Fruit fly (Drosophila melanogaster) whole organism, embryonic: ENCODE results near the gene eIF2Bepsilon.

Experiments used
- Asciz ChIP-seq: fragments of 200-800 bp; sonication (Bioruptor generic); optimal IDR thresholded peaks from 2 replicates; lab custom pipeline; 2017; ENCODE audit warnings: missing biosample characterization, mild to moderate bottlenecking, missing genetic modification characterization, missing genetic modification reagents
- Atf-2 ChIP-seq: fragments of 200-800 bp; sonication (Bioruptor generic); optimal IDR thresholded peaks from 2 replicates; lab custom pipeline; 2016; ENCODE audit warnings: missing biosample characterization, missing genetic modification characterization
- CG1233 ChIP-seq: fragments of 200-800 bp; sonication (Bioruptor generic); optimal IDR thresholded peaks from 4 replicates; lab custom pipeline; 2018; ENCODE audit warnings: missing biosample characterization, mild to moderate bottlenecking, missing genetic modification characterization
- CG12942 ChIP-seq: fragments of 200-800 bp; sonication (Bioruptor generic); optimal IDR thresholded peaks from 3 replicates; lab custom pipeline; 2016; ENCODE audit warnings: missing biosample characterization, missing genetic modification characterization
- CG14965 ChIP-seq: fragments of 200-800 bp; sonication (Bioruptor generic); optimal IDR thresholded peaks from 2 replicates; lab custom pipeline; 2016; ENCODE audit warnings: missing biosample characterization, missing genetic modification characterization, borderline replicate concordance
- CG17802 ChIP-seq: fragments of 200-800 bp; sonication (Bioruptor generic); optimal IDR thresholded peaks from 2 replicates; lab custom pipeline; 2018; ENCODE audit warnings: missing biosample characterization, mild to moderate bottlenecking, missing genetic modification characterization, moderate library complexity
- CG17912 ChIP-seq: fragments of 200-800 bp; sonication (Bioruptor generic); optimal IDR thresholded peaks from 2 replicates; lab custom pipeline; 2018; ENCODE audit warnings: missing biosample characterization, mild to moderate bottlenecking, missing genetic modification characterization
- CG18011 ChIP-seq: fragments of 200-800 bp; sonication (Bioruptor generic); optimal IDR thresholded peaks from 2 replicates; lab custom pipeline; 2017; ENCODE audit warnings: missing biosample characterization, missing genetic modification characterization, mild to moderate bottlenecking, moderate library complexity, missing genotype
- CG1832 ChIP-seq: fragments of 200-800 bp; sonication (Bioruptor generic); optimal IDR thresholded peaks from 2 replicates; lab custom pipeline; 2017; ENCODE audit warnings: missing biosample characterization, mild to moderate bottlenecking, missing genetic modification characterization, inconsistent platforms
- CG18764 ChIP-seq: fragments of 200-800 bp; sonication (Bioruptor generic); optimal IDR thresholded peaks from 3 replicates; lab custom pipeline; 2016; ENCODE audit warnings: missing biosample characterization, missing genetic modification characterization
- CG32767 ChIP-seq: fragments of 200-800 bp; sonication (Bioruptor generic); IDR thresholded peaks from 2 replicates; pipeline ENCODE4 v1.3.6; 2022; ENCODE audit warnings: missing biosample characterization, missing genetic modification characterization
- CG32772 ChIP-seq: fragments of 200-800 bp; sonication (Bioruptor generic); IDR thresholded peaks from 2 replicates; pipeline ENCODE4 v1.3.6; 2022; ENCODE audit warnings: missing biosample characterization, missing genetic modification characterization
- CG4360 ChIP-seq: fragments of 200-800 bp; sonication (Bioruptor generic); IDR thresholded peaks from 2 replicates; pipeline ENCODE4 v1.3.6; 2022; ENCODE audit warnings: missing biosample characterization, missing genetic modification characterization
- CG4854 ChIP-seq: fragments of 200-800 bp; sonication (Bioruptor generic); optimal IDR thresholded peaks from 2 replicates; lab custom pipeline; 2016; ENCODE audit warnings: missing biosample characterization, missing genetic modification characterization, inconsistent platforms
- CG7357 ChIP-seq: fragments of 200-800 bp; sonication (Bioruptor generic); IDR thresholded peaks from 3 replicates; pipeline ENCODE4 v1.3.6; 2022; ENCODE audit warnings: missing biosample characterization, missing genetic modification characterization
- CG7987 ChIP-seq: fragments of 200-800 bp; sonication (Bioruptor generic); optimal IDR thresholded peaks from 2 replicates; lab custom pipeline; 2018; ENCODE audit warnings: missing biosample characterization, mild to moderate bottlenecking, missing genetic modification characterization, moderate library complexity
- CG8765 ChIP-seq: fragments of 200-800 bp; sonication (Bioruptor generic); IDR thresholded peaks from 2 replicates; pipeline ENCODE4 v1.3.6; 2022; ENCODE audit warnings: missing biosample characterization, missing genetic modification characterization
- D ChIP-seq, 2 experiments: fragments of 200-800 bp in 1 of 2; fragments of >200 bp in 1 of 2; sonication (Bioruptor generic) in 1 of 2; optimal IDR thresholded peaks; 2 replicates in 1 of 2; 3 replicates in 1 of 2; lab custom pipeline; 2017; ENCODE audit warnings: mild to moderate bottlenecking in 1 of 2, missing biosample characterization in 1 of 2, missing genetic modification characterization in 1 of 2, missing genetic modification reagents in 1 of 2
- D19A ChIP-seq: fragments of 200-800 bp; optimal IDR thresholded peaks from 3 replicates; lab custom pipeline; 2019; ENCODE audit warnings: missing biosample characterization, mild to moderate bottlenecking, missing genetic modification characterization, moderate library complexity
- Dbx ChIP-seq: fragments of 200-800 bp; sonication (Bioruptor generic); IDR thresholded peaks from 3 replicates; pipeline ENCODE4 v1.3.6; 2022; ENCODE audit warnings: missing biosample characterization, missing genetic modification characterization
- Deaf1 ChIP-seq: fragments of 200-800 bp; optimal IDR thresholded peaks from 3 replicates; lab custom pipeline; 2019; ENCODE audit warnings: missing biosample characterization, mild to moderate bottlenecking, missing genetic modification characterization, moderate library complexity
- Dll ChIP-seq: fragments of 200-800 bp; sonication (Bioruptor generic); IDR thresholded peaks from 4 replicates; pipeline ENCODE4 v1.3.6; 2022; ENCODE audit warnings: missing biosample characterization, missing genetic modification characterization; ENCODE audit not compliant: partially characterized antibody
- Dp ChIP-seq: fragments of 200-800 bp; sonication (Bioruptor generic); optimal IDR thresholded peaks from 2 replicates; lab custom pipeline; 2018; ENCODE audit warnings: missing biosample characterization, mild to moderate bottlenecking, missing genetic modification characterization, moderate library complexity
- Ets65A ChIP-seq: fragments of 200-800 bp; sonication (Bioruptor generic); peaks from one replicate; lab custom pipeline; 2016; ENCODE audit warnings: missing biosample characterization, missing genetic modification characterization
- Ets97D ChIP-seq: fragments of 200-800 bp; sonication (Bioruptor generic); optimal IDR thresholded peaks from 3 replicates; lab custom pipeline; 2016; ENCODE audit warnings: missing biosample characterization, missing genetic modification characterization
- Hand ChIP-seq: fragments of 200-800 bp; sonication (Bioruptor generic); optimal IDR thresholded peaks from 2 replicates; lab custom pipeline; 2017; ENCODE audit warnings: mild to moderate bottlenecking, missing biosample characterization, missing genetic modification reagents, missing genetic modification characterization
- Hr78 ChIP-seq, 2 experiments: fragments of 200-800 bp in 1 of 2; fragments of >200 bp in 1 of 2; sonication (Bioruptor generic) in 1 of 2; optimal IDR thresholded peaks; 2 replicates each; lab custom pipeline; 2017 to 2019; ENCODE audit warnings: missing biosample characterization in 2 of 2, missing genetic modification characterization in 2 of 2, mild to moderate bottlenecking in 1 of 2, moderate library complexity in 1 of 2
- Jarid2 ChIP-seq: fragments of 200-800 bp; sonication (Bioruptor generic); optimal IDR thresholded peaks from 3 replicates; lab custom pipeline; 2017; ENCODE audit warnings: mild to moderate bottlenecking, missing biosample characterization, missing genetic modification reagents, missing genetic modification characterization
- Lhr ChIP-seq: fragments of 200-800 bp; sonication (Bioruptor generic); optimal IDR thresholded peaks from 3 replicates; lab custom pipeline; 2017; ENCODE audit warnings: mild to moderate bottlenecking, missing biosample characterization, missing genetic modification reagents, missing genetic modification characterization
- Max ChIP-seq: fragments of 200-800 bp; sonication (Bioruptor generic); optimal IDR thresholded peaks from 2 replicates; lab custom pipeline; 2016; ENCODE audit warnings: missing biosample characterization, mild to moderate bottlenecking, missing genetic modification characterization
- Mrtf ChIP-seq: fragments of 200-800 bp; sonication (Bioruptor generic); IDR thresholded peaks from 3 replicates; pipeline ENCODE4 v1.3.6; 2022; ENCODE audit warnings: missing biosample characterization, missing genetic modification characterization
- Nf-YB ChIP-seq: fragments of 200-800 bp; sonication (Bioruptor generic); optimal IDR thresholded peaks from 3 replicates; lab custom pipeline; 2019; ENCODE audit warnings: missing biosample characterization, mild to moderate bottlenecking, missing genetic modification characterization, moderate library complexity
- Stat92E ChIP-seq, 3 experiments: fragments of >200 bp in 2 of 3; fragments of 200-800 bp in 1 of 3; sonication (Bioruptor generic) in 1 of 3; optimal IDR thresholded peaks; 2 replicates each; lab custom pipeline; 2017 to 2019; ENCODE audit warnings: missing biosample characterization in 3 of 3, missing genetic modification characterization in 3 of 3, mild to moderate bottlenecking in 1 of 3, moderate library complexity in 1 of 3
- Xbp1 ChIP-seq: fragments of 200-800 bp; sonication (Bioruptor generic); optimal IDR thresholded peaks from 3 replicates; lab custom pipeline; 2016; ENCODE audit warnings: missing biosample characterization, mild to moderate bottlenecking, missing genetic modification characterization
- amos ChIP-seq: fragments of 200-800 bp; sonication (Bioruptor generic); IDR thresholded peaks from 2 replicates; pipeline ENCODE4 v1.3.6; 2022; ENCODE audit warnings: missing biosample characterization, missing genetic modification characterization; ENCODE audit not compliant: partially characterized antibody
- bsh ChIP-seq, 2 experiments: fragments of 200-800 bp; sonication (Bioruptor generic); optimal IDR thresholded peaks; 2 replicates each; lab custom pipeline; 2017 to 2018; ENCODE audit warnings: mild to moderate bottlenecking in 2 of 2, missing biosample characterization in 2 of 2, missing genetic modification characterization in 2 of 2, moderate library complexity in 1 of 2
- corto ChIP-seq: fragments of 200-800 bp; sonication (Bioruptor generic); optimal IDR thresholded peaks from 2 replicates; lab custom pipeline; 2016; ENCODE audit warnings: missing biosample characterization, mild to moderate bottlenecking, missing genetic modification characterization, moderate library complexity
- dan ChIP-seq: fragments of 200-800 bp; sonication (Bioruptor generic); IDR thresholded peaks from 2 replicates; pipeline ENCODE4 v1.3.6; 2022; ENCODE audit warnings: missing biosample characterization, missing genetic modification characterization
- dmrt99B ChIP-seq: fragments of 200-800 bp; sonication (Bioruptor generic); optimal IDR thresholded peaks from 2 replicates; lab custom pipeline; 2018; ENCODE audit warnings: missing biosample characterization, mild to moderate bottlenecking, missing genetic modification characterization, moderate library complexity
- fd3F ChIP-seq: fragments of 200-800 bp; sonication (Bioruptor generic); optimal IDR thresholded peaks from 2 replicates; lab custom pipeline; 2018; ENCODE audit warnings: missing biosample characterization, mild to moderate bottlenecking, missing genetic modification characterization, moderate library complexity
- onecut ChIP-seq: fragments of 200-800 bp; sonication (Bioruptor generic); IDR thresholded peaks from 2 replicates; pipeline ENCODE4 v1.3.6; 2022; ENCODE audit warnings: missing biosample characterization, missing genetic modification characterization
- ro ChIP-seq: fragments of 200-800 bp; sonication (Bioruptor generic); IDR thresholded peaks from 2 replicates; pipeline ENCODE4 v1.3.6; 2022; ENCODE audit warnings: missing biosample characterization, missing genetic modification characterization
- row ChIP-seq: fragments of 200-800 bp; sonication (Bioruptor generic); IDR thresholded peaks from 3 replicates; pipeline ENCODE4 v1.3.6; 2022; ENCODE audit warnings: missing biosample characterization, missing genetic modification characterization
- sens ChIP-seq: fragments of 200-800 bp; sonication (Bioruptor generic); peaks from one replicate; lab custom pipeline; 2016; ENCODE audit warnings: missing biosample characterization, missing genetic modification characterization
- stc ChIP-seq: fragments of 200-800 bp; sonication (Bioruptor generic); IDR thresholded peaks from 2 replicates; pipeline ENCODE4 v1.3.6; 2022; ENCODE audit warnings: missing biosample characterization, missing genetic modification characterization
- ttk ChIP-seq: fragments of 200-800 bp; sonication (Bioruptor generic); IDR thresholded peaks from 2 replicates; pipeline ENCODE4 v2.1.2; 2022; ENCODE audit warnings: missing biosample characterization, missing genetic modification characterization
- twi ChIP-seq: fragments of 200-800 bp; optimal IDR thresholded peaks from 2 replicates; lab custom pipeline; 2019; ENCODE audit warnings: missing biosample characterization, mild to moderate bottlenecking, missing genetic modification characterization, moderate library complexity
- vvl ChIP-seq: fragments of 200-800 bp; sonication (Bioruptor generic); IDR thresholded peaks from 2 replicates; pipeline ENCODE4 v1.3.6; 2022; ENCODE audit warnings: missing biosample characterization, missing genetic modification characterization

eIF2Bepsilon gene

dm6 chrX:1922765-1923501, at the start of gene eIF2Bepsilon, which contains the start of gene Ocrl (continued):
- TF ChIP-seq D19A (tag; lab: Kevin White, UChicago) (no peak), Ets97D (peak; percentile 49), CG12942 (no peak), Nf-YB (GFP tag; lab: Kevin White, UChicago) (no peak), CG1233 (GFP tag; lab: Kevin White, UChicago) (no peak), CG14965 (no peak), Asciz (GFP tag; lab: Kevin White, UChicago) (no peak), fd3F (GFP tag; lab: Kevin White, UChicago) (no peak), CG18011 (no peak), Xbp1 (GFP tag; lab: Kevin White, UChicago) (no peak), Hand (GFP tag; lab: Kevin White, UChicago) (no peak), CG7357 (GFP tag; lab: Robert Waterston, UW) (no peak), Ets65A (GFP tag; lab: Kevin White, UChicago) (peak; percentile 94), CG4854 (GFP tag; lab: Kevin White, UChicago) (no peak), onecut (GFP tag; lab: Robert Waterston, UW) (no peak), dmrt99B (tag; lab: Kevin White, UChicago) (no peak), Mrtf (GFP tag; lab: Robert Waterston, UW) (no peak), Dp (GFP tag; lab: Kevin White, UChicago) (peak; percentile 55), CG7987 (no peak), vvl (GFP tag; lab: Robert Waterston, UW) (peak; percentile 39; the same call in 1 of the 2 replicates)

dm6 chrX:1972150-1972549, 49.5 kb upstream of the eIF2Bepsilon start:
- TF ChIP-seq CG32772 (GFP tag; lab: Robert Waterston, UW) (peak; percentile 42; the same call in 1 of the 2 replicates), D (optimal IDR thresholded peaks at IDR 0.05; lab: Kevin White, UChicago) (no peak), D (GFP tag; optimal IDR thresholded peaks at IDR 0.05; lab: Kevin White, UChicago) (no peak), CG8765 (GFP tag; lab: Robert Waterston, UW) (no peak), CG1832 (GFP tag; lab: Kevin White, UChicago) (peak; percentile 10), sens (peak; percentile 63), corto (GFP tag; lab: Kevin White, UChicago) (no peak), amos (GFP tag; lab: Robert Waterston, UW) (no peak), CG18764 (GFP tag; lab: Kevin White, UChicago) (no peak), ro (no peak), twi (tag; lab: Kevin White, UChicago) (peak; percentile 8), Max (GFP tag; lab: Kevin White, UChicago) (no peak), ttk (GFP tag; lab: Robert Waterston, UW) (no peak), CG32767 (GFP tag; lab: Robert Waterston, UW) (no peak), Jarid2 (no peak), dan (no peak), CG17802 (tag; lab: Kevin White, UChicago) (no peak), row (GFP tag; lab: Robert Waterston, UW) (no peak), Deaf1 (tag; lab: Kevin White, UChicago) (peak; percentile 23), Dll (GFP tag; lab: Robert Waterston, UW) (no peak), Lhr (GFP tag; lab: Kevin White, UChicago) (no peak), Atf-2 (no peak), Hr78 (GFP tag; optimal IDR thresholded peaks at IDR 0.05; lab: Kevin White, UChicago) (peak in 1 of 2 experiments; percentile 96), bsh (GFP tag; optimal IDR thresholded peaks at IDR 0.05; lab: Kevin White, UChicago) (peak in 1 of 2 experiments; percentile 7), CG17912 (GFP tag; lab: Kevin White, UChicago) (no peak), stc (GFP tag; lab: Robert Waterston, UW) (no peak), Stat92E (GFP tag; optimal IDR thresholded peaks at IDR 0.05; lab: Kevin White, UChicago) (peak in 1 of 3 experiments; percentile 49), CG4360 (GFP tag; lab: Robert Waterston, UW) (peak; percentile 25; the same call in 1 of the 2 replicates), Dbx (GFP tag; lab: Robert Waterston, UW) (no peak)
